Fruit fly (Drosophila melanogaster): Measurements from ENCODE around the gene Gbeta13F.

DNA sequence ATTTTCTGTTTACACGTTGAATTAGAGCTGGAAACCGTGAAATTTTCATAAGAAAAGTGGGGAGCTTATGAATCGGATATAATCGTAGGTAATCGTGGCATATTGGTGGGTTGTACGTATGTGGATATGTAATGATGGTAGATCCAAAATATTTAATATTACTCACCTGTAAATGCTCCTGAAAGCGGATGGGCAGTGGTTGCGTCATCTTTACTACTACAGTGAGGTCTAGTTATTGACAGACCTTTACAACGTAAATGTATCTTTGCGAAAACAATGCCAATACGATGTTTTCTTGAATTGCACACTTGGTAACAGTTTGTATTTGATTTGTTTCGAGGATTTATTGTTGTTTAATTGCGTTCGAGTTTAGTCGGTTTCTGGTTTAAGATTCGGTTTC, 26.0 kb upstream of the Gbeta13F start:
- no peak for TF ChIP-seq ci (GFP tag; IDR thresholded peaks at IDR 0.05)
- TF ChIP-seq psq (GFP tag; optimal IDR thresholded peaks at IDR 0.05) = no peak
- no peak for TF ChIP-seq Fer3 (tag; optimal IDR thresholded peaks at IDR 0.05)
- TF ChIP-seq Hr39 (optimal IDR thresholded peaks at IDR 0.05) = no peak
- TF ChIP-seq CG8388 (GFP tag; optimal IDR thresholded peaks at IDR 0.05) = no peak
- TF ChIP-seq CG9437 (GFP tag; optimal IDR thresholded peaks at IDR 0.05) = no peak
- no peak for TF ChIP-seq HLH54F (GFP tag; optimal IDR thresholded peaks at IDR 0.05)
- TF ChIP-seq CG14860 (GFP tag; IDR thresholded peaks at IDR 0.05; ENCODE audit: partially characterized antibody) = no peak
- no peak for TF ChIP-seq CG2875 (GFP tag; optimal IDR thresholded peaks at IDR 0.05)
- TF ChIP-seq CG9876 (GFP tag; optimal IDR thresholded peaks at IDR 0.05) = no peak

All from whole organism, embryonic.